Fruit fly (Drosophila melanogaster): ENCODE measurements around the gene trol.
A peak's percentile ranks its signal among the peaks of the same experiment; 100 is the strongest.

The trol gene

dm6 chrX:2588415-2589411 lies 43.5 kb upstream of the trol start, which contains the start of gene egh (continued):
- no peak for TF ChIP-seq NC2α (GFP tag; optimal IDR thresholded peaks at IDR 0.05)
- TF ChIP-seq zen (tag; optimal IDR thresholded peaks at IDR 0.05): no peak
- TF ChIP-seq YL-1 (GFP tag; optimal IDR thresholded peaks at IDR 0.05): peak; percentile 53
- no peak for TF ChIP-seq Hey (tag; optimal IDR thresholded peaks at IDR 0.05)
- TF ChIP-seq pho (GFP tag; optimal IDR thresholded peaks at IDR 0.05): peak; percentile 34
- peak; percentile 16 for TF ChIP-seq gsb-n (tag; optimal IDR thresholded peaks at IDR 0.05)
- TF ChIP-seq gce (GFP tag; IDR thresholded peaks at IDR 0.05): 0 out of 3 replicates have a peak, but pooled peaks have one; percentile 6
- 0 out of 2 replicates have a peak, but pooled peaks have one; percentile 14 for TF ChIP-seq ato (GFP tag; IDR thresholded peaks at IDR 0.05; ENCODE audit: partially characterized antibody)
- TF ChIP-seq PHDP (tag; optimal IDR thresholded peaks at IDR 0.05): no peak
- TF ChIP-seq Taf1 (GFP tag; IDR thresholded peaks at IDR 0.05): no peak
- TF ChIP-seq ase (GFP tag; IDR thresholded peaks at IDR 0.05): peak; percentile 31; the same call in 1 of the 3 replicates
- TF ChIP-seq cato (GFP tag; optimal IDR thresholded peaks at IDR 0.05; ENCODE audit: borderline replicate concordance): no peak
- no peak for TF ChIP-seq pros (GFP tag; optimal IDR thresholded peaks at IDR 0.05)
- no peak for TF ChIP-seq CG8944 (GFP tag; optimal IDR thresholded peaks at IDR 0.05)
- TF ChIP-seq Atf3 (GFP tag; optimal IDR thresholded peaks at IDR 0.05): no peak
- TF ChIP-seq CG10979 (tag; optimal IDR thresholded peaks at IDR 0.05): no peak
- no peak for TF ChIP-seq CG9609 (GFP tag; optimal IDR thresholded peaks at IDR 0.05)
- peak; percentile 92 for TF ChIP-seq cg (GFP tag; optimal IDR thresholded peaks at IDR 0.05)
- peak; percentile 28; the same call in 1 of the 2 replicates for TF ChIP-seq al (GFP tag; IDR thresholded peaks at IDR 0.05)
- TF ChIP-seq Max (GFP tag; optimal IDR thresholded peaks at IDR 0.05): no peak
- TF ChIP-seq chn (GFP tag; optimal IDR thresholded peaks at IDR 0.05): no peak
- TF ChIP-seq Bdp1 (GFP tag; optimal IDR thresholded peaks at IDR 0.05): no peak
- TF ChIP-seq trh (GFP tag; optimal IDR thresholded peaks at IDR 0.05): no peak
- no peak for TF ChIP-seq Ssrp (tag; optimal IDR thresholded peaks at IDR 0.05)
- TF ChIP-seq Tbp (GFP tag; optimal IDR thresholded peaks at IDR 0.05): no peak
- TF ChIP-seq Atf6 (GFP tag; IDR thresholded peaks at IDR 0.05): peak; percentile 42; the same call in 1 of the 2 replicates
- TF ChIP-seq Nf-YC (tag; optimal IDR thresholded peaks at IDR 0.05): peak; percentile 64
- peak; percentile 35; the same call in 1 of the 2 replicates for TF ChIP-seq esg (GFP tag; conservative IDR thresholded peaks at IDR 0.05)
- TF ChIP-seq nom (GFP tag; optimal IDR thresholded peaks at IDR 0.05): peak; percentile 80
- TF ChIP-seq CG4282 (GFP tag; optimal IDR thresholded peaks at IDR 0.05): no peak
- peak; percentile 25 for TF ChIP-seq lilli (GFP tag; optimal IDR thresholded peaks at IDR 0.05)
- TF ChIP-seq slou (GFP tag; optimal IDR thresholded peaks at IDR 0.05): no peak
- TF ChIP-seq CG12744 (GFP tag; optimal IDR thresholded peaks at IDR 0.05): no peak
- TF ChIP-seq ash1 (GFP tag; optimal IDR thresholded peaks at IDR 0.05): no peak
- TF ChIP-seq fd3F (GFP tag; optimal IDR thresholded peaks at IDR 0.05): no peak
- TF ChIP-seq Neu2 (GFP tag; optimal IDR thresholded peaks at IDR 0.05; ENCODE audit: borderline replicate concordance): no peak
- no peak for TF ChIP-seq tup (GFP tag; optimal IDR thresholded peaks at IDR 0.05)
- no peak for TF ChIP-seq sim (GFP tag; IDR thresholded peaks at IDR 0.05)
- no peak for TF ChIP-seq abd-A (tag; optimal IDR thresholded peaks at IDR 0.05)
- TF ChIP-seq CG6791 (GFP tag; IDR thresholded peaks at IDR 0.05; ENCODE audit: partially characterized antibody): no peak
- TF ChIP-seq gfzf (GFP tag; optimal IDR thresholded peaks at IDR 0.05): peak; percentile 95
- no peak for TF ChIP-seq CG12155 (GFP tag; optimal IDR thresholded peaks at IDR 0.05)
- no peak for TF ChIP-seq CkIIα-i1 (GFP tag; IDR thresholded peaks at IDR 0.05)
- no peak for TF ChIP-seq CG1529 (GFP tag; optimal IDR thresholded peaks at IDR 0.05)
- no peak for TF ChIP-seq gsb (GFP tag; IDR thresholded peaks at IDR 0.05)
- peak; percentile 19 for TF ChIP-seq Chrac-16 (GFP tag; optimal IDR thresholded peaks at IDR 0.05)
- TF ChIP-seq Lhr (GFP tag; optimal IDR thresholded peaks at IDR 0.05): peak; percentile 22
- TF ChIP-seq CG12104 (GFP tag; optimal IDR thresholded peaks at IDR 0.05): no peak
- no peak for TF ChIP-seq sr (GFP tag; IDR thresholded peaks at IDR 0.05)
